Fruit fly (Drosophila melanogaster): Measurements from ENCODE around the gene CG13689.

- TF ChIP-seq Vsx2 (GFP tag; optimal IDR thresholded peaks at IDR 0.05; ENCODE audit: partially characterized antibody), result no peak
- no peak for TF ChIP-seq brk (GFP tag; optimal IDR thresholded peaks at IDR 0.05)
- TF ChIP-seq Dif (GFP tag; optimal IDR thresholded peaks at IDR 0.05; ENCODE audit: partially characterized antibody), result no peak
- no peak for TF ChIP-seq Hr78 (GFP tag; optimal IDR thresholded peaks at IDR 0.05)
- no peak for TF ChIP-seq dsf (GFP tag; optimal IDR thresholded peaks at IDR 0.05; ENCODE audit: borderline replicate concordance)
- no peak for TF ChIP-seq lola (GFP tag; optimal IDR thresholded peaks at IDR 0.05)
- TF ChIP-seq Rel (GFP tag; optimal IDR thresholded peaks at IDR 0.05), result no peak
- no peak for TF ChIP-seq Rel (tag; optimal IDR thresholded peaks at IDR 0.05)
- no peak for TF ChIP-seq Dfd (GFP tag; optimal IDR thresholded peaks at IDR 0.05)
- TF ChIP-seq Jra (GFP tag; optimal IDR thresholded peaks at IDR 0.05), result no peak
- no peak for TF ChIP-seq Hnf4 (GFP tag; optimal IDR thresholded peaks at IDR 0.05)
- TF ChIP-seq h (GFP tag; optimal IDR thresholded peaks at IDR 0.05), result no peak
- TF ChIP-seq br (GFP tag; optimal IDR thresholded peaks at IDR 0.05), result no peak
- TF ChIP-seq Sp1 (GFP tag; optimal IDR thresholded peaks at IDR 0.05), result no peak
- no peak for TF ChIP-seq psq (GFP tag; optimal IDR thresholded peaks at IDR 0.05)
Observed at dm6 chr2L:559770-560567, 42.6 kb upstream of the CG13689 start, which contains the start of gene rempA.
